Fruit fly (Drosophila melanogaster) whole organism, pupa: Measurements from ENCODE around the gene CG5447.

Experiments used
- CG12605 ChIP-seq: fragments of 200-800 bp; sonication (Bioruptor generic); IDR thresholded peaks from 2 replicates; pipeline ENCODE4 v1.3.6; 2022; ENCODE audit warnings: missing biosample characterization, missing genetic modification characterization
- CG13204 ChIP-seq: fragments of 200-800 bp; sonication (Bioruptor generic); optimal IDR thresholded peaks from 2 replicates; lab custom pipeline; 2018; ENCODE audit warnings: missing biosample characterization, mild to moderate bottlenecking, missing genetic modification characterization, moderate library complexity
- CG14655 ChIP-seq: fragments of 200-800 bp; sonication (Bioruptor generic); optimal IDR thresholded peaks from 3 replicates; lab custom pipeline; 2017; ENCODE audit warnings: mild to moderate bottlenecking, missing biosample characterization, missing genetic modification reagents, missing genetic modification characterization
- CG15710 ChIP-seq: fragments of 200-800 bp; sonication (Bioruptor generic); optimal IDR thresholded peaks from 2 replicates; lab custom pipeline; 2018; ENCODE audit warnings: missing biosample characterization, mild to moderate bottlenecking, missing genetic modification characterization, moderate library complexity
- CG8159 ChIP-seq: fragments of 200-800 bp; sonication (Bioruptor generic); optimal IDR thresholded peaks from 3 replicates; lab custom pipeline; 2018; ENCODE audit warnings: missing biosample characterization, mild to moderate bottlenecking, missing genetic modification characterization, moderate library complexity
- CG8301 ChIP-seq: fragments of 200-800 bp; sonication (Bioruptor generic); optimal IDR thresholded peaks from 2 replicates; lab custom pipeline; 2018; ENCODE audit warnings: missing biosample characterization, mild to moderate bottlenecking, missing genetic modification characterization
- CG9948 ChIP-seq: fragments of 200-800 bp; sonication (Bioruptor generic); optimal IDR thresholded peaks from 2 replicates; lab custom pipeline; 2018; ENCODE audit warnings: missing biosample characterization, mild to moderate bottlenecking, missing genetic modification characterization, moderate library complexity
- D1 ChIP-seq: fragments of 200-800 bp; sonication (Bioruptor generic); optimal IDR thresholded peaks from 2 replicates; lab custom pipeline; 2018; ENCODE audit warnings: missing biosample characterization, mild to moderate bottlenecking, missing genetic modification characterization, moderate library complexity
- EcR ChIP-seq: fragments of 200-800 bp; sonication (Bioruptor generic); optimal IDR thresholded peaks from 3 replicates; lab custom pipeline; 2019; ENCODE audit warnings: missing biosample characterization, missing genetic modification characterization, mild to moderate bottlenecking, moderate library complexity, missing genetic modification reagents
- fd96Ca ChIP-seq: fragments of 200-800 bp; sonication (Bioruptor generic); IDR thresholded peaks from 3 replicates; pipeline ENCODE4 v1.3.6; 2022; ENCODE audit warnings: missing biosample characterization, missing genetic modification characterization
- gl ChIP-seq: fragments of 200-800 bp; sonication (Bioruptor generic); optimal IDR thresholded peaks from 2 replicates; lab custom pipeline; 2018; ENCODE audit warnings: missing biosample characterization, mild to moderate bottlenecking, missing genetic modification characterization
- rn ChIP-seq: fragments of 200-800 bp; sonication (Bioruptor generic); IDR thresholded peaks from 2 replicates; pipeline ENCODE4 v1.3.6; 2022; ENCODE audit warnings: missing biosample characterization, missing genetic modification characterization

DNA sequence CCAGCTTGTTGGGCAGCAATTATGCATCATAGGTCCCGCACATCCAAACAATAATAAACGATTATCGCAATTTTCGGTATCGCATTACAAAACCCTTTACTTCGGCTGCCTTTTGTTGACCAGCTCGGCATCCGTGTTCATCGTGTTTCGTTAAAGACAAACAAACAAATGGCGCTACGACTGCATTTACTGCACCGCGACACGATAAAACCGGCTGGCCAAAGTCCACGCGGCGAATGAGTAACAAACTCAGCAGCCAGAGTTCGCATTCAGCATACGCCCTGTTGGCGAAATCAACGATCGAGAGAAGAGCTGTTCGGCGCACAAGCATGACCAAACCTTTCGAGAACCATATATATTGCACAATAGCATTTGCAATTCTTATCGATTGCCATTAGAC, 12.0 kb downstream of the CG5447 start:
- no peak for TF ChIP-seq EcR
- no peak for TF ChIP-seq CG9948 (tag; lab: Kevin White, UChicago)
- TF ChIP-seq gl (tag; lab: Kevin White, UChicago), result peak; percentile 63
- TF ChIP-seq fd96Ca (GFP tag; lab: Robert Waterston, UW), result no peak
- peak; percentile 4 for TF ChIP-seq CG8301 (tag; lab: Kevin White, UChicago)
- peak; percentile 4 for TF ChIP-seq CG13204 (GFP tag; lab: Kevin White, UChicago)
- no peak for TF ChIP-seq rn (GFP tag; lab: Robert Waterston, UW)
- TF ChIP-seq CG12605 (GFP tag; lab: Robert Waterston, UW), result peak; percentile 54; the same call in 1 of the 2 replicates
- TF ChIP-seq D1 (tag; lab: Kevin White, UChicago), result no peak
- TF ChIP-seq CG8159 (tag; lab: Kevin White, UChicago), result no peak
- no peak for TF ChIP-seq CG15710 (tag; lab: Kevin White, UChicago)
- TF ChIP-seq CG14655 (GFP tag; lab: Kevin White, UChicago), result no peak
